Worm (Caenorhabditis elegans) whole organism, L1 larva: ENCODE data around the gene C56G2.22.

Source experiments
- C34B4.2 ChIP-seq: sonication (generic microtip); optimal IDR thresholded peaks from 2 replicates; lab custom pipeline; 2017; ENCODE audit warnings: mild to moderate bottlenecking, missing genetic modification characterization, missing compliant biosample characterization
- F16B12.6 ChIP-seq: fragments of 150-350 bp; optimal IDR thresholded peaks from 2 replicates; lab custom pipeline; 2014; ENCODE audit warnings: missing biosample characterization, missing genetic modification characterization
- Y116A8C.19 ChIP-seq: sonication (generic microtip); optimal IDR thresholded peaks from 2 replicates; lab custom pipeline; 2016; ENCODE audit warnings: missing compliant biosample characterization, missing genetic modification characterization, borderline replicate concordance
- aly-2 ChIP-seq: fragments of 150-350 bp; optimal IDR thresholded peaks from 2 replicates; lab custom pipeline; 2014; ENCODE audit warnings: missing biosample characterization, missing genetic modification characterization
- blmp-1 ChIP-seq: fragments of 150-350 bp; optimal IDR thresholded peaks from 2 replicates; lab custom pipeline; 2014; ENCODE audit warnings: missing biosample characterization, missing genetic modification characterization
- ceh-63 ChIP-seq: fragments of 200-800 bp; sonication (Bioruptor generic); optimal IDR thresholded peaks from 2 replicates; lab custom pipeline; 2018; ENCODE audit warnings: mild to moderate bottlenecking, missing genetic modification characterization, missing compliant biosample characterization
- ceh-82 ChIP-seq, 3 experiments: fragments of 150-350 bp in 1 of 3; sonication (generic microtip) in 2 of 3; optimal IDR thresholded peaks; 2 replicates each; lab custom pipeline; 2014 to 2017; ENCODE audit warnings: missing biosample characterization in 3 of 3, missing genetic modification characterization in 3 of 3
- ceh-88 ChIP-seq: fragments of 200-800 bp; sonication (Bioruptor generic); IDR thresholded peaks from 2 replicates; pipeline ENCODE4 v1.3.6; 2022; ENCODE audit warnings: missing genetic modification characterization, missing compliant biosample characterization
- ces-1 ChIP-seq: fragments of 150-350 bp; optimal IDR thresholded peaks from 2 replicates; lab custom pipeline; 2014; ENCODE audit warnings: missing biosample characterization, missing genetic modification reagents, missing genetic modification characterization
- efl-1 ChIP-seq, 4 experiments: fragments of 150-350 bp; optimal IDR thresholded peaks in 3 of 4; peaks in 1 of 4; 1 replicate in 1 of 4; 2 replicates in 3 of 4; lab custom pipeline; 2014; ENCODE audit warnings: missing biosample characterization in 2 of 4, missing genetic modification characterization in 2 of 4, missing genetic modification reagents in 2 of 4
- egl-27 ChIP-seq, 2 experiments: fragments of 150-350 bp in 1 of 2; sonication (generic microtip); optimal IDR thresholded peaks; 3 replicates each; lab custom pipeline; 2017 to 2018; ENCODE audit warnings: missing biosample characterization in 2 of 2, missing genetic modification characterization in 2 of 2, missing genetic modification reagents in 2 of 2
- elt-3 ChIP-seq, 6 experiments: fragments of 150-350 bp in 1 of 6; sonication (generic microtip); optimal IDR thresholded peaks; 2 replicates each; lab custom pipeline; 2017 to 2018; ENCODE audit warnings: missing biosample characterization in 6 of 6, missing genetic modification characterization in 6 of 6, inconsistent platforms in 1 of 6
- fkh-4 ChIP-seq: sonication (generic microtip); optimal IDR thresholded peaks from 2 replicates; lab custom pipeline; 2016; ENCODE audit warnings: missing compliant biosample characterization, missing genetic modification characterization, borderline replicate concordance
- fkh-8 ChIP-seq: sonication (generic microtip); optimal IDR thresholded peaks from 2 replicates; lab custom pipeline; 2016; ENCODE audit warnings: mild to moderate bottlenecking, missing genetic modification characterization, missing compliant biosample characterization
- fos-1 ChIP-seq: fragments of 150-350 bp; optimal IDR thresholded peaks from 2 replicates; lab custom pipeline; 2014; ENCODE audit warnings: missing biosample characterization, missing genetic modification characterization
- grh-1 ChIP-seq: fragments of 200-800 bp; sonication (Bioruptor generic); IDR thresholded peaks from 2 replicates; pipeline ENCODE4 v1.3.6; 2022; ENCODE audit warnings: missing genetic modification reagents, missing genetic modification characterization, missing compliant biosample characterization
- hlh-4 ChIP-seq: sonication (generic microtip); optimal IDR thresholded peaks from 2 replicates; lab custom pipeline; 2016; ENCODE audit warnings: mild to moderate bottlenecking, missing genetic modification characterization, missing compliant biosample characterization
- hpl-2 ChIP-seq: fragments of 150-350 bp; optimal IDR thresholded peaks from 2 replicates; lab custom pipeline; 2014; ENCODE audit warnings: missing biosample characterization, missing genetic modification reagents, missing genetic modification characterization
- irx-1 ChIP-seq: sonication (generic microtip); optimal IDR thresholded peaks from 2 replicates; lab custom pipeline; 2016; ENCODE audit warnings: missing genetic modification characterization, missing compliant biosample characterization
- isw-1 ChIP-seq: fragments of 200-800 bp; sonication (Bioruptor generic); IDR thresholded peaks from 2 replicates; pipeline ENCODE4 v1.3.6; 2022; ENCODE audit warnings: missing genetic modification characterization, missing compliant biosample characterization
- jun-1 ChIP-seq: fragments of 150-350 bp; optimal IDR thresholded peaks from 2 replicates; lab custom pipeline; 2014; ENCODE audit warnings: missing biosample characterization, missing genetic modification reagents, missing genetic modification characterization
- lin-13 ChIP-seq: fragments of 150-350 bp; optimal IDR thresholded peaks from 2 replicates; lab custom pipeline; 2014; ENCODE audit warnings: missing biosample characterization, missing genetic modification reagents, missing genetic modification characterization
- lin-14 ChIP-seq: fragments of 200-800 bp; sonication (Bioruptor generic); optimal IDR thresholded peaks from 2 replicates; lab custom pipeline; 2018; ENCODE audit warnings: mild to moderate bottlenecking, missing genetic modification characterization, moderate library complexity, missing compliant biosample characterization
- lin-15B ChIP-seq: fragments of 150-350 bp; sonication (generic microtip); optimal IDR thresholded peaks from 3 replicates; lab custom pipeline; 2014; ENCODE audit warnings: missing biosample characterization, missing genetic modification characterization
- lin-35 ChIP-seq, 2 experiments: fragments of 150-350 bp; optimal IDR thresholded peaks; 2 replicates each; lab custom pipeline; 2014; ENCODE audit warnings: missing biosample characterization in 2 of 2, missing genetic modification characterization in 2 of 2, missing genetic modification reagents in 2 of 2
- lir-3 ChIP-seq: sonication (generic microtip); optimal IDR thresholded peaks from 2 replicates; lab custom pipeline; 2016; ENCODE audit warnings: mild to moderate bottlenecking, missing genetic modification characterization, moderate library complexity, missing compliant biosample characterization; ENCODE audit not compliant: poor library complexity
- lsy-2 ChIP-seq, 2 experiments: fragments of 150-350 bp; optimal IDR thresholded peaks; 2 replicates each; lab custom pipeline; 2014; ENCODE audit warnings: missing biosample characterization in 2 of 2, missing genetic modification characterization in 2 of 2
- mdl-1 ChIP-seq, 2 experiments: fragments of 150-350 bp; optimal IDR thresholded peaks; 2 replicates each; lab custom pipeline; 2014 to 2017; ENCODE audit warnings: missing biosample characterization in 2 of 2, missing genetic modification characterization in 2 of 2, inconsistent platforms in 1 of 2
- nhr-12 ChIP-seq: sonication (generic microtip); optimal IDR thresholded peaks from 2 replicates; lab custom pipeline; 2017; ENCODE audit warnings: missing biosample characterization, missing genetic modification characterization
- nhr-19 ChIP-seq: fragments of 200-800 bp; sonication (Bioruptor generic); conservative IDR thresholded peaks from 2 replicates; pipeline ENCODE4 v1.3.6; 2022; ENCODE audit warnings: missing genetic modification characterization, missing compliant biosample characterization
- nhr-20 ChIP-seq: sonication (generic microtip); optimal IDR thresholded peaks from 2 replicates; lab custom pipeline; 2016; ENCODE audit warnings: mild to moderate bottlenecking, missing genetic modification characterization, missing compliant biosample characterization
- nhr-237 ChIP-seq: fragments of 150-350 bp; optimal IDR thresholded peaks from 2 replicates; lab custom pipeline; 2014; ENCODE audit warnings: missing biosample characterization, missing genetic modification characterization
- nhr-77 ChIP-seq: fragments of 150-350 bp; optimal IDR thresholded peaks from 2 replicates; lab custom pipeline; 2014; ENCODE audit warnings: missing biosample characterization, missing genetic modification characterization
- nhr-85 ChIP-seq: sonication (generic microtip); peaks from one replicate; lab custom pipeline; 2016; ENCODE audit warnings: missing genetic modification characterization, inconsistent platforms, missing compliant biosample characterization
- pag-3 ChIP-seq: sonication (generic microtip); optimal IDR thresholded peaks from 2 replicates; lab custom pipeline; 2017; ENCODE audit warnings: missing genetic modification characterization, mild to moderate bottlenecking, missing compliant biosample characterization, antibody characterized with exemption, borderline replicate concordance; ENCODE audit not compliant: insufficient read depth
- skn-1 ChIP-seq: fragments of 150-350 bp; optimal IDR thresholded peaks from 2 replicates; lab custom pipeline; 2014; ENCODE audit warnings: missing biosample characterization, missing genetic modification characterization
- sup-37 ChIP-seq: fragments of 200-800 bp; sonication (Bioruptor generic); optimal IDR thresholded peaks from 2 replicates; lab custom pipeline; 2018; ENCODE audit warnings: mild to moderate bottlenecking, missing genetic modification characterization, missing compliant biosample characterization
- swsn-7 ChIP-seq: sonication (generic microtip); optimal IDR thresholded peaks from 2 replicates; lab custom pipeline; 2016; ENCODE audit warnings: missing genetic modification characterization, missing compliant biosample characterization
- tbx-2 ChIP-seq: sonication (generic microtip); optimal IDR thresholded peaks from 2 replicates; lab custom pipeline; 2016; ENCODE audit warnings: missing genetic modification characterization, missing compliant biosample characterization
- unc-130 ChIP-seq: fragments of 150-350 bp; optimal IDR thresholded peaks from 2 replicates; lab custom pipeline; 2017; ENCODE audit warnings: missing biosample characterization, missing genetic modification characterization, inconsistent platforms
- unc-62 ChIP-seq: fragments of 150-350 bp; optimal IDR thresholded peaks from 2 replicates; lab custom pipeline; 2014; ENCODE audit warnings: missing biosample characterization, missing genetic modification reagents, missing genetic modification characterization
- unc-86 ChIP-seq: sonication (generic microtip); optimal IDR thresholded peaks from 2 replicates; lab custom pipeline; 2016; ENCODE audit warnings: missing genetic modification characterization, missing compliant biosample characterization
- unc-98 ChIP-seq: fragments of 200-800 bp; sonication (Bioruptor generic); IDR thresholded peaks from 2 replicates; pipeline ENCODE4 v1.3.6; 2022; ENCODE audit warnings: missing genetic modification characterization, missing compliant biosample characterization
- xbp-1 ChIP-seq: sonication (generic microtip); optimal IDR thresholded peaks from 2 replicates; lab custom pipeline; 2016; ENCODE audit warnings: missing genetic modification characterization, missing compliant biosample characterization
- zip-4 ChIP-seq: fragments of 200-800 bp; sonication (Bioruptor generic); optimal IDR thresholded peaks from 2 replicates; lab custom pipeline; 2018; ENCODE audit warnings: mild to moderate bottlenecking, missing genetic modification characterization, moderate library complexity, missing compliant biosample characterization
- ztf-4 ChIP-seq: fragments of 150-350 bp; optimal IDR thresholded peaks from 2 replicates; lab custom pipeline; 2014; ENCODE audit warnings: missing biosample characterization, missing genetic modification characterization

Gene C56G2.22

DNA sequence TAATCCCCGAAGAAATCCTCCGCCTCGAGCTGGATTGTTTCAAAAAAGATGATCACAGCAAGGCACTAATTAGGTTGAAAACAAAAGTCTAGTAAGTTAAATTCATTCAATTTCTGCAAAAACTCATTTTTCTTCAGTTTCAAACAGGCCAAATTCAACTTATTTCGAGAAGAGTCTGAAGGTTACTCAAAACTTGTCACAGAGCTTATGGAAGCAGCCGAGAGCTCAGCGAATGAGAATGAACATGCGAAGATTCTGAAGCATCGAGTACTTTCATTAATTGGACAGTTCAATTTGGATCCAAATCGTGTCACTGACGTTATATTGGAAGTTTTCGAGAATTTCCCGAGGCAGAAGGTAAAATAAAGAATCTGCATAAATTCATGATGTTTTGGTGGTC, 22.3 kb downstream of the C56G2.22 start:
- no peak for TF ChIP-seq fkh-4
- TF ChIP-seq irx-1 = no peak
- TF ChIP-seq ceh-82 (tag; optimal IDR thresholded peaks at IDR 0.05; lab: Kevin White, UChicago) = no peak
- no peak for TF ChIP-seq jun-1 (tag; lab: Kevin White, UChicago)
- no peak for TF ChIP-seq nhr-12 (tag; lab: Kevin White, UChicago)
- no peak for TF ChIP-seq zip-4 (GFP tag; lab: Kevin White, UChicago)

ce11 chrIII:6373850-6374474, 27.7 kb downstream of the C56G2.22 start:
- TF ChIP-seq fos-1 (tag; lab: Kevin White, UChicago) = peak; percentile 8
- peak; percentile 42 for TF ChIP-seq nhr-85 (tag; lab: Kevin White, UChicago)
- no peak for TF ChIP-seq grh-1 (GFP tag; lab: Robert Waterston, UW)
- TF ChIP-seq lsy-2 (tag; optimal IDR thresholded peaks at IDR 0.05; lab: Kevin White, UChicago) = peak in 1 of 2 experiments; percentile 71
- TF ChIP-seq lin-15B (tag; lab: Kevin White, UChicago) = no peak
- TF ChIP-seq efl-1 (optimal IDR thresholded peaks at IDR 0.05; lab: Kevin White, UChicago) = no peak
- TF ChIP-seq efl-1 (GFP tag; optimal IDR thresholded peaks at IDR 0.05 in 1 of 2; lab: Kevin White, UChicago) = peak in 1 of 2 experiments; percentile 85
- TF ChIP-seq ceh-88 (GFP tag; lab: Robert Waterston, UW) = no peak
- TF ChIP-seq aly-2 = peak; percentile 42
- peak; percentile 0 for TF ChIP-seq nhr-77
- no peak for TF ChIP-seq unc-86 (tag; lab: Kevin White, UChicago)
- TF ChIP-seq, all 84 proteins: peak for 6

ce11 chrIII:6374947-6375415, 28.7 kb downstream of the C56G2.22 start, which contains the start of the genes rps-13 and nfx-1:
TSS of gene rps-13 (minus strand) at chrIII:6374997.
TSS of gene nfx-1 (plus strand) at chrIII:6375379.
- TF ChIP-seq fkh-8 (tag; lab: Kevin White, UChicago) (peak; percentile 62), ztf-4 (tag; lab: Kevin White, UChicago) (peak; percentile 74), unc-86 (tag; lab: Kevin White, UChicago) (peak; percentile 58), Y116A8C.19 (tag; lab: Kevin White, UChicago) (no peak), irx-1 (peak; percentile 58), xbp-1 (tag; lab: Kevin White, UChicago) (peak; percentile 71), ceh-63 (GFP tag; lab: Kevin White, UChicago) (no peak), unc-130 (tag; lab: Kevin White, UChicago) (peak; percentile 94), blmp-1 (peak; percentile 63), nhr-19 (GFP tag; lab: Robert Waterston, UW) (peak; percentile 84), lir-3 (tag; lab: Kevin White, UChicago) (peak; percentile 65), sup-37 (GFP tag; lab: Kevin White, UChicago) (no peak), aly-2 (no peak), skn-1 (tag; lab: Kevin White, UChicago) (peak; percentile 92), C34B4.2 (tag; lab: Kevin White, UChicago) (no peak), hlh-4 (tag; lab: Kevin White, UChicago) (no peak), elt-3 (tag; optimal IDR thresholded peaks at IDR 0.05; lab: Kevin White, UChicago) (peak in 2 of 6 experiments; percentile 43 to 63), lin-13 (GFP tag; lab: Kevin White, UChicago) (peak; percentile 86), swsn-7 (tag; lab: Kevin White, UChicago) (peak; percentile 70), tbx-2 (tag; lab: Kevin White, UChicago) (peak; percentile 70), zip-4 (GFP tag; lab: Kevin White, UChicago) (no peak), ceh-82 (tag; optimal IDR thresholded peaks at IDR 0.05; lab: Kevin White, UChicago) (peak; percentile 66 to 90 (median 79)), lin-14 (GFP tag; lab: Kevin White, UChicago) (peak; percentile 75), lsy-2 (tag; optimal IDR thresholded peaks at IDR 0.05; lab: Kevin White, UChicago) (peak; percentile 98 to 99), pag-3 (tag; lab: Kevin White, UChicago) (no peak), grh-1 (GFP tag; lab: Robert Waterston, UW) (no peak), isw-1 (GFP tag; lab: Robert Waterston, UW) (peak; percentile 83), unc-98 (GFP tag; lab: Robert Waterston, UW) (no peak), lin-35 (GFP tag; optimal IDR thresholded peaks at IDR 0.05; lab: Kevin White, UChicago) (peak; percentile 85 to 91), ces-1 (GFP tag; lab: Kevin White, UChicago) (no peak), F16B12.6 (tag; lab: Kevin White, UChicago) (peak; percentile 76), egl-27 (tag; optimal IDR thresholded peaks at IDR 0.05; lab: Kevin White, UChicago) (no peak), mdl-1 (tag; optimal IDR thresholded peaks at IDR 0.05; lab: Kevin White, UChicago) (peak in 1 of 2 experiments; percentile 85), unc-62 (no peak), nhr-237 (no peak), hpl-2 (GFP tag; lab: Kevin White, UChicago) (peak; percentile 1), nhr-85 (tag; lab: Kevin White, UChicago) (peak; percentile 89), nhr-20 (tag; lab: Kevin White, UChicago) (peak; percentile 86)
